Fruit fly (Drosophila melanogaster) Kc167 (cell line): ENCODE data around the gene CG42637.

Experiments used
- h ChIP-seq: fragments of >200 bp; optimal IDR thresholded peaks from 3 replicates; lab custom pipeline; 2018; ENCODE audit warnings: missing external identifiers
- insv ChIP-seq: fragments of >200 bp; optimal IDR thresholded peaks from 3 replicates; lab custom pipeline; 2018; ENCODE audit warnings: missing external identifiers

DNA sequence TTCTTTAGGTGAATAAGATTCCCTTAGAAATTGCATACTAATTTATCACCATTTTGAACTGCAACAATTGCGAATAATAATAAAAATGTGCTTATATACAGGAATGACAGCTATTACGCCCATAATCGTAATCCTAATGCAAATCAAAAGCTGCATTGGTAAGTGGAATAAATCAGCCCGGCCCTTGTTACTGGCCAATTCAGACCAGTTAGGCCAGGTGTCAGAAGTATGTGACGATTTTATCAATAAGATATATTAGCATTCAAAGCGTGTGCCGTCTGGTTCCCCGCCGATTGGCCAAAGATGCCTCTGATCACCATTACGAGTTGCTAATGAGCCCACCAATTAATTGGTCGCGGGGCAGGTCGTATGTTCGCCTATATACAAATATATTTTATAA lies 19.1 kb upstream of the CG42637 start:
- TF ChIP-seq insv (lab: Kevin White, UChicago) (no peak), h (lab: Kevin White, UChicago) (no peak)
